Worm (Caenorhabditis elegans): Measurements from ENCODE around the gene gei-18.

Gene gei-18

ce11 chrIV:13989875-13990274 lies 7.5 kb upstream of the gei-18 start:
- TF ChIP-seq hlh-6 (tag; optimal IDR thresholded peaks at IDR 0.05): no peak
- TF ChIP-seq ceh-18 (tag; optimal IDR thresholded peaks at IDR 0.05): no peak
- TF ChIP-seq hlh-13 (GFP tag; optimal IDR thresholded peaks at IDR 0.05): no peak
- no peak for TF ChIP-seq ztf-16 (tag; optimal IDR thresholded peaks at IDR 0.05)
- no peak for TF ChIP-seq sox-4 (tag; optimal IDR thresholded peaks at IDR 0.05)
- TF ChIP-seq T23F11.4 (GFP tag; optimal IDR thresholded peaks at IDR 0.05): no peak
- TF ChIP-seq sox-2 (GFP tag; IDR thresholded peaks at IDR 0.05): no peak
- TF ChIP-seq Y22D7AL.16 (tag; optimal IDR thresholded peaks at IDR 0.05): no peak
- TF ChIP-seq unc-3 (GFP tag; conservative IDR thresholded peaks at IDR 0.05): no peak
- no peak for TF ChIP-seq unc-3 (tag; optimal IDR thresholded peaks at IDR 0.05)
- no peak for TF ChIP-seq elt-2 (tag; optimal IDR thresholded peaks at IDR 0.05)
- no peak for TF ChIP-seq eyg-1 (tag; optimal IDR thresholded peaks at IDR 0.05)
- no peak for TF ChIP-seq ceh-34 (tag; optimal IDR thresholded peaks at IDR 0.05)
- no peak for TF ChIP-seq tbx-7 (tag; optimal IDR thresholded peaks at IDR 0.05)
- no peak for TF ChIP-seq npax-4 (tag; optimal IDR thresholded peaks at IDR 0.05)
- TF ChIP-seq zip-5 (tag; optimal IDR thresholded peaks at IDR 0.05): no peak
- no peak for TF ChIP-seq pat-9 (tag; optimal IDR thresholded peaks at IDR 0.05)
- TF ChIP-seq syd-9 (tag; optimal IDR thresholded peaks at IDR 0.05): no peak
- TF ChIP-seq K09A11.1 (tag; optimal IDR thresholded peaks at IDR 0.05; ENCODE audit: insufficient read depth): no peak
- TF ChIP-seq ceh-19 (GFP tag; optimal IDR thresholded peaks at IDR 0.05): no peak
- TF ChIP-seq gmeb-2 (tag; optimal IDR thresholded peaks at IDR 0.05): no peak

ce11 chrIV:13988781-13989180 lies 6.5 kb upstream of the gei-18 start, which contains the start of gene egl-23:
Gene egl-23, plus strand, starts transcription at chrIV:13989081.
- no peak for TF ChIP-seq nhr-11 (tag; optimal IDR thresholded peaks at IDR 0.05)
- TF ChIP-seq hlh-8 (tag; optimal IDR thresholded peaks at IDR 0.05): no peak
- no peak for TF ChIP-seq hlh-6 (tag; optimal IDR thresholded peaks at IDR 0.05)
- TF ChIP-seq pha-2 (tag; optimal IDR thresholded peaks at IDR 0.05): no peak
- TF ChIP-seq mec-3 (tag; optimal IDR thresholded peaks at IDR 0.05; ENCODE audit: borderline replicate concordance): no peak
- TF ChIP-seq ceh-45 (GFP tag; IDR thresholded peaks at IDR 0.05): no peak
- no peak for TF ChIP-seq ceh-22 (tag; optimal IDR thresholded peaks at IDR 0.05)
- TF ChIP-seq npax-4 (tag; optimal IDR thresholded peaks at IDR 0.05): no peak
- no peak for TF ChIP-seq tbx-7 (tag; optimal IDR thresholded peaks at IDR 0.05)
- TF ChIP-seq pqm-1 (tag; optimal IDR thresholded peaks at IDR 0.05): no peak
- TF ChIP-seq ceh-34 (tag; optimal IDR thresholded peaks at IDR 0.05): no peak
- TF ChIP-seq ceh-6 (GFP tag; optimal IDR thresholded peaks at IDR 0.05): no peak
- TF ChIP-seq pat-9 (tag; optimal IDR thresholded peaks at IDR 0.05): no peak
- TF ChIP-seq elt-4 (tag; optimal IDR thresholded peaks at IDR 0.05): no peak
- no peak for TF ChIP-seq ttx-3 (tag; optimal IDR thresholded peaks at IDR 0.05)
- no peak for TF ChIP-seq pros-1 (tag; optimal IDR thresholded peaks at IDR 0.05)
- no peak for TF ChIP-seq hlh-13 (GFP tag; optimal IDR thresholded peaks at IDR 0.05)

ce11 chrIV:13985705-13986104 lies 3.4 kb upstream of the gei-18 start, which contains the start of gene tor-1:
Gene tor-1, minus strand, starts transcription at chrIV:13985805.
- no peak for TF ChIP-seq elt-4 (tag; optimal IDR thresholded peaks at IDR 0.05)
- no peak for TF ChIP-seq tbx-2 (tag; optimal IDR thresholded peaks at IDR 0.05)
- no peak for TF ChIP-seq ceh-48 (tag; optimal IDR thresholded peaks at IDR 0.05)
- no peak for TF ChIP-seq fkh-6 (tag; optimal IDR thresholded peaks at IDR 0.05)
- TF ChIP-seq ref-2 (tag; optimal IDR thresholded peaks at IDR 0.05): no peak
- no peak for TF ChIP-seq ceh-45 (GFP tag; IDR thresholded peaks at IDR 0.05)
- TF ChIP-seq ttx-3 (tag; optimal IDR thresholded peaks at IDR 0.05): no peak
- no peak for TF ChIP-seq fax-1 (tag; optimal IDR thresholded peaks at IDR 0.05)
- TF ChIP-seq unc-42 (tag; optimal IDR thresholded peaks at IDR 0.05): no peak
- no peak for TF ChIP-seq hlh-13 (GFP tag; optimal IDR thresholded peaks at IDR 0.05)
- no peak for TF ChIP-seq pros-1 (tag; optimal IDR thresholded peaks at IDR 0.05)
- no peak for TF ChIP-seq syd-9 (tag; optimal IDR thresholded peaks at IDR 0.05)
- TF ChIP-seq ceh-2 (tag; optimal IDR thresholded peaks at IDR 0.05): no peak
- no peak for TF ChIP-seq ceh-18 (tag; optimal IDR thresholded peaks at IDR 0.05)
- no peak for TF ChIP-seq ztf-16 (tag; optimal IDR thresholded peaks at IDR 0.05)
